Worm (Caenorhabditis elegans) whole organism, late embryonic: ENCODE data around the gene R105.5.

Experiments
- C08G9.2 ChIP-seq: sonication (generic microtip); optimal IDR thresholded peaks from 2 replicates; lab custom pipeline; 2016; ENCODE audit warnings: mild to moderate bottlenecking, missing genetic modification characterization, moderate library complexity, missing compliant biosample characterization
- C38D4.7 ChIP-seq: fragments of 200-800 bp; sonication (Bioruptor generic); optimal IDR thresholded peaks from 2 replicates; lab custom pipeline; 2018; ENCODE audit warnings: mild to moderate bottlenecking, missing genetic modification characterization, moderate library complexity, missing compliant biosample characterization
- K02D7.2 ChIP-seq: sonication (generic microtip); optimal IDR thresholded peaks from 2 replicates; lab custom pipeline; 2017; ENCODE audit warnings: mild to moderate bottlenecking, missing genetic modification characterization, missing compliant biosample characterization
- ahr-1 ChIP-seq: sonication (generic microtip); optimal IDR thresholded peaks from 2 replicates; lab custom pipeline; 2016; ENCODE audit warnings: missing genetic modification characterization, missing compliant biosample characterization
- ama-1 ChIP-seq: fragments of 150-350 bp; optimal IDR thresholded peaks from 2 replicates; lab custom pipeline; 2014
- ceh-19 ChIP-seq: fragments of 200-800 bp; sonication (Bioruptor generic); optimal IDR thresholded peaks from 2 replicates; lab custom pipeline; 2018; ENCODE audit warnings: mild to moderate bottlenecking, missing genetic modification characterization, missing compliant biosample characterization
- ceh-45 ChIP-seq: fragments of 200-800 bp; sonication (Bioruptor generic); IDR thresholded peaks from 2 replicates; pipeline ENCODE4 v1.3.6; 2022; ENCODE audit warnings: missing genetic modification reagents, missing genetic modification characterization, missing compliant biosample characterization
- ceh-9 ChIP-seq: sonication (generic microtip); optimal IDR thresholded peaks from 2 replicates; lab custom pipeline; 2016; ENCODE audit warnings: mild to moderate bottlenecking, missing genetic modification characterization, inconsistent platforms, missing compliant biosample characterization
- elt-2 ChIP-seq: sonication (generic microtip); optimal IDR thresholded peaks from 2 replicates; lab custom pipeline; 2016; ENCODE audit warnings: missing genetic modification reagents, missing genetic modification characterization, missing compliant biosample characterization
- hlh-13 ChIP-seq: fragments of 200-800 bp; sonication (Bioruptor generic); optimal IDR thresholded peaks from 2 replicates; lab custom pipeline; 2018; ENCODE audit warnings: mild to moderate bottlenecking, missing genetic modification characterization, missing compliant biosample characterization
- hlh-15 ChIP-seq: sonication (generic microtip); optimal IDR thresholded peaks from 2 replicates; lab custom pipeline; 2016; ENCODE audit warnings: missing genetic modification characterization, missing compliant biosample characterization
- hlh-30 ChIP-seq: sonication (generic microtip); optimal IDR thresholded peaks from 2 replicates; lab custom pipeline; 2017; ENCODE audit warnings: antibody characterized with exemption, missing genetic modification characterization, missing compliant biosample characterization; ENCODE audit not compliant: insufficient read depth
- hlh-6 ChIP-seq: sonication (generic microtip); optimal IDR thresholded peaks from 2 replicates; lab custom pipeline; 2016; ENCODE audit warnings: missing genotype, missing genetic modification characterization, missing compliant biosample characterization
- hlh-8 ChIP-seq: sonication (generic microtip); optimal IDR thresholded peaks from 2 replicates; lab custom pipeline; 2016; ENCODE audit warnings: missing genotype, missing genetic modification characterization, missing compliant biosample characterization
- lim-6 ChIP-seq: sonication (generic microtip); optimal IDR thresholded peaks from 2 replicates; lab custom pipeline; 2016; ENCODE audit warnings: missing genetic modification characterization, missing compliant biosample characterization
- lin-11 ChIP-seq: fragments of 200-800 bp; sonication (Bioruptor generic); optimal IDR thresholded peaks from 2 replicates; lab custom pipeline; 2018; ENCODE audit warnings: mild to moderate bottlenecking, missing genetic modification characterization, missing compliant biosample characterization
- madf-2 ChIP-seq: sonication (generic microtip); optimal IDR thresholded peaks from 2 replicates; lab custom pipeline; 2017; ENCODE audit warnings: missing genetic modification characterization, missing compliant biosample characterization
- npax-4 ChIP-seq: sonication (generic microtip); optimal IDR thresholded peaks from 2 replicates; lab custom pipeline; 2016; ENCODE audit warnings: missing genetic modification characterization, missing compliant biosample characterization
- pag-3 ChIP-seq: sonication (generic microtip); optimal IDR thresholded peaks from 2 replicates; lab custom pipeline; 2016; ENCODE audit warnings: missing compliant biosample characterization, missing genetic modification characterization, borderline replicate concordance
- pat-9 ChIP-seq: fragments of 200-800 bp; sonication (Bioruptor generic); optimal IDR thresholded peaks from 2 replicates; lab custom pipeline; 2018; ENCODE audit warnings: mild to moderate bottlenecking, missing genetic modification characterization, moderate library complexity, missing compliant biosample characterization
- pha-2 ChIP-seq: sonication (generic microtip); optimal IDR thresholded peaks from 2 replicates; lab custom pipeline; 2017; ENCODE audit warnings: mild to moderate bottlenecking, missing genetic modification characterization, missing compliant biosample characterization
- pros-1 ChIP-seq: fragments of 150-350 bp; optimal IDR thresholded peaks from 2 replicates; lab custom pipeline; 2014; ENCODE audit warnings: missing biosample characterization, missing genetic modification reagents, missing genetic modification characterization
- ref-2 ChIP-seq: sonication (generic microtip); optimal IDR thresholded peaks from 2 replicates; lab custom pipeline; 2016; ENCODE audit warnings: missing genetic modification characterization, missing compliant biosample characterization
- rnt-1 ChIP-seq: sonication (generic microtip); optimal IDR thresholded peaks from 2 replicates; lab custom pipeline; 2016; ENCODE audit warnings: missing genetic modification characterization, missing compliant biosample characterization
- sdc-2 ChIP-seq: sonication (generic microtip); optimal IDR thresholded peaks from 2 replicates; lab custom pipeline; 2016; ENCODE audit warnings: missing genotype, missing genetic modification characterization, missing compliant biosample characterization
- sox-2 ChIP-seq: fragments of 200-800 bp; sonication (Bioruptor generic); IDR thresholded peaks from 2 replicates; pipeline ENCODE4 v1.3.6; 2022; ENCODE audit warnings: missing genetic modification reagents, missing genetic modification characterization, missing compliant biosample characterization
- sox-4 ChIP-seq: sonication (generic microtip); optimal IDR thresholded peaks from 2 replicates; lab custom pipeline; 2017; ENCODE audit warnings: mild to moderate bottlenecking, missing genetic modification characterization, inconsistent platforms, missing compliant biosample characterization
- syd-9 ChIP-seq: sonication (generic microtip); optimal IDR thresholded peaks from 2 replicates; lab custom pipeline; 2016; ENCODE audit warnings: mild to moderate bottlenecking, missing genetic modification characterization, moderate library complexity, missing compliant biosample characterization
- unc-86 ChIP-seq: sonication (generic microtip); optimal IDR thresholded peaks from 2 replicates; lab custom pipeline; 2016; ENCODE audit warnings: missing genetic modification characterization, missing compliant biosample characterization
- ztf-16 ChIP-seq: sonication (generic microtip); optimal IDR thresholded peaks from 2 replicates; lab custom pipeline; 2017; ENCODE audit warnings: missing genetic modification characterization, missing compliant biosample characterization

R105.5 gene

DNA sequence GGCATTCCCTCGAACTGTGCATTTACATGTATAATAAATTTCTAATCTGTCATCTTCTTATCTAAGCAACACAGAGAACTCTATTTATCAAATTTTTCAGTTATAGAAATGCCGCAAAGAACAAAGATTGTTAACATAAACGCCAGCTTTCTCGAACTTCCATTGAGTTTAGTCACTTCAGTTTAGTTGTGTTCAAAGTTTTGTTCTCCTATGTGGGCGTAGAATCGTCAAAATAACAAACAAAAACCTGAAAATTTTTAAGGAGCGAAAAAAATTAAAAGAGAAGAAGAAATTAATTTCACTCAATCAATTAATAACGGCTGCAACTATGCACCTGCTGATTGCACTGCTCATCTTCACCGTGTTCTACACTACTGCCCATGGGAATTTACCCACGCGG lies at the start of gene R105.5:
Gene R105.5, plus strand, starts transcription at position 301 of the 400 bp plus-strand sequence.
- TF ChIP-seq ztf-16 (tag; lab: Kevin White, UChicago) (no peak), pag-3 (tag; lab: Kevin White, UChicago) (no peak), C38D4.7 (GFP tag; lab: Kevin White, UChicago) (no peak), hlh-6 (tag; lab: Kevin White, UChicago) (no peak)

DNA sequence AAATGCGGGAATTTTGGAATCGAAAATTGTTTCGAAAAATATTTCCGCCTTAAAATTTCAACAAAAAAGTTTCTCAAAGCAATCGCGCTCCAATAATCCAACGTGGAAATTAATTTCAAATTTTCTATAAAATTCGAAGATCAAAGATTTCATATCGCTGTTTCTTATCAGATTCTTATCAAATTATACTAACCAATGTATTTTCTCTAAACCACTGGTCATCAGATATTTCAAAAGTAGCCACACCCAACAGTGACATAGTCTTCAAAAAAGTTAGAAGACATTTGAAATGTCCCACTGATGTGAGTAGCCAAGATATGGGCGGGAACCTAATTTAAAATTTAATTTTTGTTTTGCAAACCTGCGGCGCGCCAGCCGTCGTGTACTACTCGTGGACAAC lies 48.6 kb upstream of the R105.5 start:
- TF ChIP-seq unc-86 (tag; lab: Kevin White, UChicago), result no peak

DNA sequence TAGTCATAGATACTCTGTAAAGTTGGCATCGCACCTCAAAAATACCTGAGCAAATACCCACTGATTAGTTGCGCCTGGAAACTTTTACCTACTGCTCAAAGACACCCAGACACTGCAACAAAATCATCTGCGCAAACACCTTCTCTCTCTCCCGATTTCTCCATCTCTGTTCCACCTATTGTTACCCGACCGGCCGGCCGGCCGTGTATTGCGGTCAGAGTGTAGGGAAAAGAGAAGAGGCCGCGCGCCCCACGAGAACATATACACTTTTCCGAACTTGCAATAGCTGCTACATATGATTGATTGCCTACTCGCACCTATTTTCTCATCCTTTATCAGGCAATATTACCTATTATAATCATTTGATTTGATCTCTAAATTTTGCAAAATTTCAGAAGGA lies 47.7 kb upstream of the R105.5 start:
- TF ChIP-seq ceh-19 (GFP tag; lab: Kevin White, UChicago) (peak; percentile 14), pat-9 (tag; lab: Kevin White, UChicago) (no peak), pha-2 (peak; percentile 58), K02D7.2 (tag; lab: Kevin White, UChicago) (no peak), ztf-16 (tag; lab: Kevin White, UChicago) (no peak), rnt-1 (tag; lab: Kevin White, UChicago) (peak; percentile 13), ref-2 (tag; lab: Kevin White, UChicago) (peak; percentile 57)

DNA sequence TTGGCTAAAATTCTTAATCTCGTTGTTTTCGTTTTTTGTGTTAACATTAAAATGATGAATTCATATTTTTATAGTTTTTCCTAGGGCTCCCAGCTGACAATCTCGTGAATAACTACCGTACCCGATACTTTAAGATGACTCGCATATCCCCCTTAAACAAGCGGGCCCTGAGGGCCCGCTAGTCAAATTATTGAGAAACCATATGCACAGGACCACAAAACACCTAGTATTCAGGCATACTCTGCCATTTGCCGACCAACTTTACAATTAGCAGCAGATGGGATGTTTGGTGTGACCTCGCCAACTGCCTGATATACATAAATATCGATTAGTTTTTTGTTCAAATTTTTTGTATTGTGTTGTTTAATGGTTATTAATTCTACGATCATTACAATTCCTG lies 39.3 kb upstream of the R105.5 start, which contains the start of gene F19C7.3:
Gene F19C7.3, plus strand, starts transcription at position 301 of the 400 bp plus-strand sequence.
- TF ChIP-seq ceh-19 (GFP tag; lab: Kevin White, UChicago), result no peak
- no peak for TF ChIP-seq hlh-13
- TF ChIP-seq ceh-9 (tag; lab: Kevin White, UChicago), result no peak
- TF ChIP-seq npax-4 (tag; lab: Kevin White, UChicago), result no peak
- no peak for TF ChIP-seq sox-2
- no peak for TF ChIP-seq sdc-2 (tag; lab: Kevin White, UChicago)
- TF ChIP-seq sox-4, result no peak
- TF ChIP-seq hlh-30 (tag; lab: Kevin White, UChicago), result no peak

DNA sequence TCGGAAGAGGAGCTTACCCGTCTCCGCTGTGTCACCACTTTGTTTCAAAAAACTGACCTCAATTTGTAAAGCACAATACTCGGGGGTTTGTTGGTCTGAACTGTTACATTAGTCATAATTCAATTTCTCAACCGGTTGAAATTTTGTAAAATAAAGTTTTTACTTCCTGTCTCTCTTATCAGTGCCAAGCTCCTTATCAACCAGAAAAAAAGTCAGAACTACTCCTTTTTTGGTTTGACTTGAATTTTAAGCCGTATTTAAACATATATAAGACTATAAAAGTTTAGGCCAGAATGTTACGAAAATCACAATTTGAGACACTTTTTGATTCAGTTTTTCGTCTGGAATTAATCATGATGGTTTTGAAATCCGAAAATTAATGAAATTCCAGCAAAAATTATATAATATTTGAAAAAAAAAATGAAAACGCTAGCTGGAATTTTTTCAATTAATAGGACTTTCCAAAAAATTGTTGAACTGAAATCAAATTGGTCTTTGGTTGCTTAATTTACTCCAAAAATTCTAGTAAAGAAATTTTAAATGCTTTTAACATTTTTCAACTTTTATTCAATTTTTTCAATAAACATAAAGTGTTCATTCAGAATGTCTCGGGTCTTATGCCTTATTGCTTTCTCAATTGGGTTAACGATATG lies 36.6 kb upstream of the R105.5 start, which contains the start of gene F19C7.2:
Gene F19C7.2, plus strand, starts transcription at position 603 of the 653 bp plus-strand sequence.
- TF ChIP-seq C08G9.2 (tag; lab: Kevin White, UChicago), result no peak
- peak; percentile 24 for TF ChIP-seq elt-2 (tag; lab: Kevin White, UChicago)

DNA sequence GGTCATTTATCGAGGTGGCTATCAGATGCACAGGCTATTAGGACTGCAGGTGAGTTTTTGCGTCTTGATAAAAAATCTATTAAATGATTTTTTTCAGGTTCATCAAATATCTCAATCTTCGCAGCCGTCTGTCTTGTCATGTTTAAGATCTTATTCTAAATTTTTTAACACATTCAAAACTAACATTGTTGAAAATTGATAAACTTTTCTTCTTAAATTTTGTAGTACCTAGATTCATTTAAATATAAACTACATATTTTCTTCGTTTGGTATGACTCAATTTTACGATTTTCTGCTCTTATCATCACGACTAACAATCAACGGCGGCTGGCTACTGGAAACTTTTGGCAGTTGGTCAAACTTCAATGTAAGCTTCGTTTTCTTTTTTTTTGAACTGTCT lies 33.5 kb upstream of the R105.5 start, which contains the start of gene F19C7.4:
Gene F19C7.4, plus strand, starts transcription at position 301 of the 400 bp plus-strand sequence.
- TF ChIP-seq hlh-30 (tag; lab: Kevin White, UChicago) (no peak), lin-11 (no peak), pros-1 (tag; lab: Kevin White, UChicago) (no peak), hlh-15 (no peak), ama-1 (lab: Kevin White, UChicago) (no peak), lim-6 (tag; lab: Kevin White, UChicago) (no peak), hlh-6 (tag; lab: Kevin White, UChicago) (no peak), madf-2 (tag; lab: Kevin White, UChicago) (no peak), ceh-45 (GFP tag; lab: Robert Waterston, UW) (no peak), hlh-8 (no peak), ahr-1 (tag; lab: Kevin White, UChicago) (no peak), syd-9 (no peak)
